Fruit fly (Drosophila melanogaster) whole organism, embryonic: ENCODE data around the gene ninaD.

Experiments used
- B-H2 ChIP-seq: fragments of 200-800 bp; sonication (Bioruptor generic); optimal IDR thresholded peaks from 2 replicates; lab custom pipeline; 2018; ENCODE audit warnings: missing biosample characterization, mild to moderate bottlenecking, missing genetic modification characterization
- BEAF-32 ChIP-seq: fragments of 200-800 bp; sonication (Bioruptor generic); optimal IDR thresholded peaks from 3 replicates; lab custom pipeline; 2017; ENCODE audit warnings: missing biosample characterization, missing genetic modification characterization, mild to moderate bottlenecking, moderate library complexity, missing genetic modification reagents
- CG10147 ChIP-seq: fragments of 200-800 bp; sonication (Bioruptor generic); optimal IDR thresholded peaks from 2 replicates; lab custom pipeline; 2019; ENCODE audit warnings: missing biosample characterization, mild to moderate bottlenecking, missing genetic modification characterization, moderate library complexity
- CG11504 ChIP-seq: fragments of 200-800 bp; sonication (Bioruptor generic); optimal IDR thresholded peaks from 3 replicates; lab custom pipeline; 2019; ENCODE audit warnings: missing biosample characterization, mild to moderate bottlenecking, missing genetic modification characterization, moderate library complexity
- CG12299 ChIP-seq: fragments of 200-800 bp; sonication (Bioruptor generic); optimal IDR thresholded peaks from 2 replicates; lab custom pipeline; 2018; ENCODE audit warnings: missing biosample characterization, mild to moderate bottlenecking, missing genetic modification characterization
- CG15269 ChIP-seq: fragments of 200-800 bp; sonication (Bioruptor generic); optimal IDR thresholded peaks from 2 replicates; lab custom pipeline; 2018; ENCODE audit warnings: missing biosample characterization, mild to moderate bottlenecking, missing genetic modification characterization, moderate library complexity
- CG17186 ChIP-seq: fragments of 200-800 bp; sonication (Bioruptor generic); optimal IDR thresholded peaks from 3 replicates; lab custom pipeline; 2017; ENCODE audit warnings: missing biosample characterization, missing genetic modification reagents, missing genetic modification characterization
- CG18011 ChIP-seq: fragments of 200-800 bp; sonication (Bioruptor generic); optimal IDR thresholded peaks from 2 replicates; lab custom pipeline; 2017; ENCODE audit warnings: missing biosample characterization, missing genetic modification characterization, mild to moderate bottlenecking, moderate library complexity, missing genotype
- CG18476 ChIP-seq: fragments of 200-800 bp; sonication (Bioruptor generic); optimal IDR thresholded peaks from 2 replicates; lab custom pipeline; 2016; ENCODE audit warnings: missing biosample characterization, mild to moderate bottlenecking, missing genetic modification characterization
- CG18599 ChIP-seq: fragments of 200-800 bp; sonication (Bioruptor generic); optimal IDR thresholded peaks from 3 replicates; lab custom pipeline; 2017; ENCODE audit warnings: missing biosample characterization, missing genetic modification characterization, mild to moderate bottlenecking, moderate library complexity, missing genetic modification reagents
- CG2199 ChIP-seq: fragments of 200-800 bp; sonication (Bioruptor generic); IDR thresholded peaks from 3 replicates; pipeline ENCODE4 v1.3.6; 2022; ENCODE audit warnings: missing biosample characterization, missing genetic modification characterization
- CG2678 ChIP-seq: fragments of 200-800 bp; sonication (Bioruptor generic); optimal IDR thresholded peaks from 3 replicates; lab custom pipeline; 2019; ENCODE audit warnings: missing biosample characterization, mild to moderate bottlenecking, missing genetic modification characterization, moderate library complexity
- CG30403 ChIP-seq: fragments of 200-800 bp; sonication (Bioruptor generic); optimal IDR thresholded peaks from 3 replicates; lab custom pipeline; 2016; ENCODE audit warnings: missing biosample characterization, missing genetic modification characterization
- CG32532 ChIP-seq: fragments of 200-800 bp; sonication (Bioruptor generic); IDR thresholded peaks from 2 replicates; pipeline ENCODE4 v1.3.6; 2022; ENCODE audit warnings: missing biosample characterization, missing genetic modification characterization
- CG4424 ChIP-seq: fragments of 200-800 bp; sonication (Bioruptor generic); optimal IDR thresholded peaks from 3 replicates; lab custom pipeline; 2016; ENCODE audit warnings: missing biosample characterization, missing genetic modification characterization
- CG5180 ChIP-seq: fragments of 200-800 bp; sonication (Bioruptor generic); optimal IDR thresholded peaks from 3 replicates; lab custom pipeline; 2017; ENCODE audit warnings: missing biosample characterization, missing genetic modification characterization, mild to moderate bottlenecking, moderate library complexity, missing genetic modification reagents
- CG9437 ChIP-seq: fragments of 200-800 bp; sonication (Bioruptor generic); optimal IDR thresholded peaks from 2 replicates; lab custom pipeline; 2018; ENCODE audit warnings: missing biosample characterization, mild to moderate bottlenecking, missing genetic modification characterization
- CTCF ChIP-seq: fragments of 200-800 bp; sonication (Bioruptor generic); optimal IDR thresholded peaks from 2 replicates; lab custom pipeline; 2017; ENCODE audit warnings: missing biosample characterization, mild to moderate bottlenecking, missing genetic modification characterization, moderate library complexity
- Dek ChIP-seq: fragments of 200-800 bp; sonication (Bioruptor generic); optimal IDR thresholded peaks from 3 replicates; lab custom pipeline; 2019; ENCODE audit warnings: missing biosample characterization, mild to moderate bottlenecking, missing genetic modification characterization, moderate library complexity
- Fer3 ChIP-seq: fragments of 200-800 bp; sonication (Bioruptor generic); optimal IDR thresholded peaks from 2 replicates; lab custom pipeline; 2018; ENCODE audit warnings: missing biosample characterization, mild to moderate bottlenecking, missing genetic modification characterization, moderate library complexity
- HHEX ChIP-seq: fragments of 200-800 bp; sonication (Bioruptor generic); optimal IDR thresholded peaks from 3 replicates; lab custom pipeline; 2017; ENCODE audit warnings: missing biosample characterization, mild to moderate bottlenecking, missing genetic modification characterization, missing genetic modification reagents
- Hmr ChIP-seq: fragments of 200-800 bp; sonication (Bioruptor generic); optimal IDR thresholded peaks from 3 replicates; lab custom pipeline; 2017; ENCODE audit warnings: mild to moderate bottlenecking, missing biosample characterization, missing genetic modification reagents, missing genetic modification characterization
- Hr51 ChIP-seq, 2 experiments: fragments of 200-800 bp; sonication (Bioruptor generic); optimal IDR thresholded peaks; 2 replicates in 1 of 2; 3 replicates in 1 of 2; lab custom pipeline; 2016 to 2018; ENCODE audit warnings: missing biosample characterization in 2 of 2, missing genetic modification characterization in 2 of 2, mild to moderate bottlenecking in 1 of 2, moderate library complexity in 1 of 2
- Lhr ChIP-seq: fragments of 200-800 bp; sonication (Bioruptor generic); optimal IDR thresholded peaks from 3 replicates; lab custom pipeline; 2017; ENCODE audit warnings: mild to moderate bottlenecking, missing biosample characterization, missing genetic modification reagents, missing genetic modification characterization
- Myb ChIP-seq: fragments of 200-800 bp; sonication (Bioruptor generic); optimal IDR thresholded peaks from 2 replicates; lab custom pipeline; 2016; ENCODE audit warnings: missing biosample characterization, missing genetic modification characterization
- NC2β ChIP-seq: fragments of 200-800 bp; sonication (Bioruptor generic); optimal IDR thresholded peaks from 2 replicates; lab custom pipeline; 2016; ENCODE audit warnings: missing biosample characterization, missing genetic modification characterization
- NFAT ChIP-seq: fragments of 200-800 bp; sonication (Bioruptor generic); IDR thresholded peaks from 2 replicates; pipeline ENCODE4 v1.3.6; 2022; ENCODE audit warnings: missing biosample characterization, missing genetic modification characterization
- Nf-YC ChIP-seq: fragments of 200-800 bp; optimal IDR thresholded peaks from 3 replicates; lab custom pipeline; 2019; ENCODE audit warnings: missing biosample characterization, mild to moderate bottlenecking, missing genetic modification characterization, moderate library complexity
- Pdp1 ChIP-seq, 2 experiments: fragments of 200-800 bp; sonication (Bioruptor generic); optimal IDR thresholded peaks; 3 replicates each; lab custom pipeline; 2016; ENCODE audit warnings: missing biosample characterization in 2 of 2, missing genetic modification characterization in 2 of 2, mild to moderate bottlenecking in 1 of 2, moderate library complexity in 1 of 2
- Rfx ChIP-seq: fragments of 200-800 bp; sonication (Bioruptor generic); IDR thresholded peaks from 2 replicates; pipeline ENCODE4 v1.3.6; 2022; ENCODE audit warnings: missing biosample characterization, missing genetic modification characterization
- Sox102F ChIP-seq: fragments of 200-800 bp; sonication (Bioruptor generic); optimal IDR thresholded peaks from 2 replicates; lab custom pipeline; 2018; ENCODE audit warnings: missing biosample characterization, mild to moderate bottlenecking, missing genetic modification characterization, moderate library complexity
- dati ChIP-seq: fragments of 200-800 bp; sonication (Bioruptor generic); IDR thresholded peaks from 2 replicates; pipeline ENCODE4 v1.3.6; 2022; ENCODE audit warnings: missing biosample characterization, missing genetic modification characterization
- dmrt11E ChIP-seq: fragments of 200-800 bp; sonication (Bioruptor generic); optimal IDR thresholded peaks from 3 replicates; lab custom pipeline; 2018; ENCODE audit warnings: missing biosample characterization, mild to moderate bottlenecking, missing genetic modification characterization, moderate library complexity
- exex ChIP-seq: fragments of 200-800 bp; sonication (Bioruptor generic); optimal IDR thresholded peaks from 4 replicates; lab custom pipeline; 2018; ENCODE audit warnings: missing biosample characterization, mild to moderate bottlenecking, missing genetic modification characterization, moderate library complexity
- fd64A ChIP-seq: fragments of 200-800 bp; sonication (Bioruptor generic); optimal IDR thresholded peaks from 3 replicates; lab custom pipeline; 2018; ENCODE audit warnings: missing biosample characterization, mild to moderate bottlenecking, missing genetic modification characterization
- ftz-f1 ChIP-seq: fragments of 200-800 bp; sonication (Bioruptor generic); optimal IDR thresholded peaks from 2 replicates; lab custom pipeline; 2016; ENCODE audit warnings: missing biosample characterization, missing genetic modification characterization
- hkb ChIP-seq, 2 experiments: fragments of 200-800 bp in 1 of 2; fragments of >200 bp in 1 of 2; sonication (Bioruptor generic) in 1 of 2; IDR thresholded peaks in 1 of 2; optimal IDR thresholded peaks in 1 of 2; 2 replicates each; pipeline versions ENCODE4 v1.3.6 to Lab custom; 2017 to 2022; ENCODE audit warnings: missing biosample characterization in 1 of 2, missing genetic modification characterization in 1 of 2
- jigr1 ChIP-seq: fragments of 200-800 bp; sonication (Bioruptor generic); IDR thresholded peaks from 3 replicates; pipeline ENCODE4 v1.3.6; 2022; ENCODE audit warnings: missing biosample characterization, missing genetic modification characterization
- lab ChIP-seq: fragments of 200-800 bp; sonication (Bioruptor generic); optimal IDR thresholded peaks from 3 replicates; lab custom pipeline; 2017; ENCODE audit warnings: missing biosample characterization, missing genetic modification characterization, mild to moderate bottlenecking, moderate library complexity, missing genetic modification reagents
- lbe ChIP-seq: fragments of 200-800 bp; sonication (Bioruptor generic); optimal IDR thresholded peaks from 2 replicates; lab custom pipeline; 2016; ENCODE audit warnings: missing biosample characterization, mild to moderate bottlenecking, missing genetic modification characterization
- lilli ChIP-seq: fragments of 200-800 bp; sonication (Bioruptor generic); optimal IDR thresholded peaks from 3 replicates; lab custom pipeline; 2016; ENCODE audit warnings: missing biosample characterization, missing genetic modification characterization
- mam ChIP-seq: fragments of 200-800 bp; sonication (Bioruptor generic); optimal IDR thresholded peaks from 3 replicates; lab custom pipeline; 2016; ENCODE audit warnings: missing biosample characterization, missing genetic modification characterization
- nerfin-1 ChIP-seq: fragments of 200-800 bp; sonication (Bioruptor generic); optimal IDR thresholded peaks from 3 replicates; lab custom pipeline; 2019; ENCODE audit warnings: missing biosample characterization, mild to moderate bottlenecking, missing genetic modification characterization, moderate library complexity
- peb ChIP-seq: fragments of 200-800 bp; sonication (Bioruptor generic); IDR thresholded peaks from 2 replicates; pipeline ENCODE4 v1.3.6; 2022; ENCODE audit warnings: missing biosample characterization, missing genetic modification characterization
- pho ChIP-seq: fragments of 200-800 bp; sonication (Bioruptor generic); optimal IDR thresholded peaks from 2 replicates; lab custom pipeline; 2016; ENCODE audit warnings: missing biosample characterization, missing genetic modification characterization
- slbo ChIP-seq: fragments of 200-800 bp; sonication (Bioruptor generic); IDR thresholded peaks from 2 replicates; pipeline ENCODE4 v1.3.6; 2022; ENCODE audit warnings: missing biosample characterization, missing genetic modification characterization
- stwl ChIP-seq: fragments of 200-800 bp; sonication (Bioruptor generic); optimal IDR thresholded peaks from 3 replicates; lab custom pipeline; 2018; ENCODE audit warnings: missing biosample characterization, mild to moderate bottlenecking, missing genetic modification characterization, moderate library complexity
- tna ChIP-seq: fragments of 200-800 bp; sonication (Bioruptor generic); IDR thresholded peaks from 2 replicates; pipeline ENCODE4 v1.3.6; 2022; ENCODE audit warnings: missing biosample characterization, missing genetic modification characterization; ENCODE audit not compliant: partially characterized antibody
- unpg ChIP-seq: fragments of 200-800 bp; sonication (Bioruptor generic); optimal IDR thresholded peaks from 3 replicates; lab custom pipeline; 2018; ENCODE audit warnings: missing biosample characterization, mild to moderate bottlenecking, missing genetic modification characterization, moderate library complexity

The ninaD gene

DNA sequence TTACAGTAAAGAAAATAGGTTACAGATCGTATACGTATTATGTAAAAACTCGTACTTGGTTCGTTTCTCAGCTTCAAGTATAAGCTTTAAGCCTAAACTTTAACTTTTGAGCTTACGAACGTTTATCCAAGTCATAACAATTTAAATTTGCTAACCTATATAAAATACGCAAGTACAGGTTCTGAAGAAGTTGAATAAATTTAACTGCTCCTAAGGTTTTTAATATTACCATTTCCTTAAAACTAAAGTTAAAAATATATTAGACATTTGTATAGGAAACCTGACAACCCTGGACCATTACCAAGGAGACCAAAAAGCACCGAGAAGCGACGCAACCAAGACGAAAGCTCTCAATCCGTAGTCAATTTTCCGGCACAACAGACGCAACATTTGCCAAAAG, 38.2 kb downstream of the ninaD start, which contains the start of gene CG5758:
TSS of gene CG5758 (plus strand) at position 353 of the 400 bp plus-strand sequence.
- TF ChIP-seq HHEX (GFP tag; lab: Kevin White, UChicago), result peak; percentile 21
- peak; percentile 12 for TF ChIP-seq Fer3 (tag; lab: Kevin White, UChicago)
- peak; percentile 21 for TF ChIP-seq exex (tag; lab: Kevin White, UChicago)
- TF ChIP-seq lab, result peak; percentile 54
- peak; percentile 31 for TF ChIP-seq B-H2 (GFP tag; lab: Kevin White, UChicago)
- TF ChIP-seq CG12299 (tag; lab: Kevin White, UChicago), result peak; percentile 30
- no peak for TF ChIP-seq CG18476 (GFP tag; lab: Kevin White, UChicago)
- peak; percentile 36 for TF ChIP-seq CG2678
- TF ChIP-seq nerfin-1 (tag; lab: Kevin White, UChicago), result no peak
- TF ChIP-seq CG9437 (GFP tag; lab: Kevin White, UChicago), result peak; percentile 24
- TF ChIP-seq dati, result no peak
- peak; percentile 6 for TF ChIP-seq Lhr
- peak; percentile 11 for TF ChIP-seq CG4424 (GFP tag; lab: Kevin White, UChicago)
- TF ChIP-seq lilli (GFP tag; lab: Kevin White, UChicago), result peak; percentile 44
- peak; percentile 49 for TF ChIP-seq CG10147
- TF ChIP-seq mam, result peak; percentile 25
- TF ChIP-seq Pdp1 (GFP tag; optimal IDR thresholded peaks at IDR 0.05; lab: Kevin White, UChicago), result peak in 1 of 2 experiments; percentile 64
- TF ChIP-seq ftz-f1 (GFP tag; lab: Kevin White, UChicago), result peak; percentile 42
- peak; percentile 57 for TF ChIP-seq CG5180
- TF ChIP-seq Nf-YC (tag; lab: Kevin White, UChicago), result peak; percentile 5
- TF ChIP-seq Myb, result peak; percentile 25
- TF ChIP-seq BEAF-32 (GFP tag; lab: Kevin White, UChicago), result no peak
- TF ChIP-seq Sox102F (GFP tag; lab: Kevin White, UChicago), result peak; percentile 29
- peak; percentile 36 for TF ChIP-seq CG30403
- peak; percentile 75 for TF ChIP-seq CTCF (GFP tag; lab: Kevin White, UChicago)
- TF ChIP-seq stwl (tag; lab: Kevin White, UChicago), result no peak
- no peak for TF ChIP-seq jigr1 (GFP tag; lab: Robert Waterston, UW)
- peak; percentile 38 for TF ChIP-seq unpg
- TF ChIP-seq CG11504 (tag; lab: Kevin White, UChicago), result peak; percentile 59
- TF ChIP-seq NFAT, result 0 out of 2 replicates have a peak, but pooled peaks have one; percentile 10
- no peak for TF ChIP-seq fd64A (GFP tag; lab: Kevin White, UChicago)
- peak; percentile 28; the same call in 1 of the 2 replicates for TF ChIP-seq Rfx
- TF ChIP-seq Hr51 (GFP tag; optimal IDR thresholded peaks at IDR 0.05; lab: Kevin White, UChicago), result peak in 1 of 2 experiments; percentile 57
- no peak for TF ChIP-seq dmrt11E (tag; lab: Kevin White, UChicago)
- TF ChIP-seq CG2199 (GFP tag; lab: Robert Waterston, UW), result no peak
- peak; percentile 58 for TF ChIP-seq CG18599 (GFP tag; lab: Kevin White, UChicago)
- no peak for TF ChIP-seq NC2β (GFP tag; lab: Kevin White, UChicago)
- no peak for TF ChIP-seq tna (GFP tag; lab: Robert Waterston, UW)
- TF ChIP-seq peb, result no peak
- TF ChIP-seq Hmr (GFP tag; lab: Kevin White, UChicago), result peak; percentile 59
- TF ChIP-seq pho (GFP tag; lab: Kevin White, UChicago), result peak; percentile 22
- no peak for TF ChIP-seq hkb (optimal IDR thresholded peaks at IDR 0.05; lab: Kevin White, UChicago)
- peak; percentile 53; the same call in 1 of the 2 replicates for TF ChIP-seq hkb (GFP tag; IDR thresholded peaks at IDR 0.05; lab: Robert Waterston, UW)
- TF ChIP-seq CG15269, result peak; percentile 44
- peak; percentile 42; the same call in 1 of the 2 replicates for TF ChIP-seq CG32532
- no peak for TF ChIP-seq CG17186
- peak; percentile 45 for TF ChIP-seq Dek (tag; lab: Kevin White, UChicago)
- peak; percentile 40 for TF ChIP-seq slbo
- peak; percentile 0 for TF ChIP-seq lbe
- no peak for TF ChIP-seq CG18011 (GFP tag; lab: Kevin White, UChicago)
